Worm (Caenorhabditis elegans) whole organism, early embryonic: ENCODE data around the gene pgp-3.

Source experiments
- F13C5.2 ChIP-seq: sonication (generic microtip); optimal IDR thresholded peaks from 2 replicates; lab custom pipeline; 2017; ENCODE audit warnings: mild to moderate bottlenecking, missing genetic modification characterization, inconsistent platforms, missing compliant biosample characterization
- ceh-13 ChIP-seq: fragments of 200-800 bp; sonication (Bioruptor generic); optimal IDR thresholded peaks from 2 replicates; lab custom pipeline; 2018; ENCODE audit warnings: mild to moderate bottlenecking, missing genetic modification characterization, missing compliant biosample characterization
- tbx-11 ChIP-seq: fragments of 200-800 bp; sonication (Bioruptor generic); IDR thresholded peaks from 2 replicates; pipeline ENCODE4 v1.3.6; 2022; ENCODE audit warnings: missing genetic modification characterization, missing compliant biosample characterization
- tbx-37 ChIP-seq: fragments of 200-800 bp; sonication (Bioruptor generic); conservative IDR thresholded peaks from 2 replicates; pipeline ENCODE4 v1.3.6; 2022; ENCODE audit warnings: missing genetic modification reagents, missing genetic modification characterization, missing compliant biosample characterization

DNA sequence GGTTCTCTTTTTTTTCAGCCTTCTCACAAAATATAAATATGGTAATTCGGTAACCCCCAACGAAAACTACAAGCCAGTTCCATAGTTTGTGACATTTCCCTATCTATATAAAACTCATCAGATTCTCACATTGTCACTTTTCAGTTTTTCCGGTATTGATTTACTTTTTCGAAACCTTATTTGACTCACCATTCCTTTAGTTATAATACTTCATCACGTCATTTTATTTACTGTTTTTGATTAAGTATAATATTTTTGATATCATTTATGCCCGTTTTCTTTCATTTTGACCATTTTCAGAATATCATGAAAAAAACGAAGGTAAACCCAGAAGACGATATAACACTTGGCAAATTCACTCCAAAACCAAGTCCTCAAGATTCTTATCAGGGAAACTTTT is at the start of gene pgp-3:
- TF ChIP-seq tbx-37 (no peak), ceh-13 (no peak), tbx-11 (GFP tag; lab: Robert Waterston, UW) (no peak), F13C5.2 (tag; lab: Kevin White, UChicago) (no peak)
